Fruit fly (Drosophila melanogaster): ENCODE results near the gene kl-5.

- TF ChIP-seq nerfin-1 (tag; optimal IDR thresholded peaks at IDR 0.05) (no peak), Antp (GFP tag; optimal IDR thresholded peaks at IDR 0.05) (no peak), CG3407 (GFP tag; optimal IDR thresholded peaks at IDR 0.05) (no peak), CG18476 (GFP tag; optimal IDR thresholded peaks at IDR 0.05) (no peak), CG13123 (GFP tag; optimal IDR thresholded peaks at IDR 0.05) (no peak), CG4404 (GFP tag; IDR thresholded peaks at IDR 0.05) (no peak), trh (GFP tag; optimal IDR thresholded peaks at IDR 0.05) (no peak), CG1602 (GFP tag; optimal IDR thresholded peaks at IDR 0.05) (no peak), Scr (GFP tag; IDR thresholded peaks at IDR 0.05; ENCODE audit: partially characterized antibody) (no peak), CG15269 (tag; optimal IDR thresholded peaks at IDR 0.05) (no peak), tna (GFP tag; IDR thresholded peaks at IDR 0.05; ENCODE audit: partially characterized antibody) (no peak), nau (GFP tag; optimal IDR thresholded peaks at IDR 0.05) (no peak)
Measured at dm6 chrY:9533-9932, 127.8 kb downstream of the kl-5 start, which contains the start of gene Pp1-Y1.
